Fruit fly (Drosophila melanogaster) S2 (cell line): Measurements from ENCODE around the gene ball.

Experiments used
- CG8478 ChIP-seq: fragments of >200 bp; optimal IDR thresholded peaks from 2 replicates; lab custom pipeline; 2018
- CTCF ChIP-seq, 2 experiments: fragments of >200 bp; optimal IDR thresholded peaks; 2 replicates each; lab custom pipeline; 2018

DNA sequence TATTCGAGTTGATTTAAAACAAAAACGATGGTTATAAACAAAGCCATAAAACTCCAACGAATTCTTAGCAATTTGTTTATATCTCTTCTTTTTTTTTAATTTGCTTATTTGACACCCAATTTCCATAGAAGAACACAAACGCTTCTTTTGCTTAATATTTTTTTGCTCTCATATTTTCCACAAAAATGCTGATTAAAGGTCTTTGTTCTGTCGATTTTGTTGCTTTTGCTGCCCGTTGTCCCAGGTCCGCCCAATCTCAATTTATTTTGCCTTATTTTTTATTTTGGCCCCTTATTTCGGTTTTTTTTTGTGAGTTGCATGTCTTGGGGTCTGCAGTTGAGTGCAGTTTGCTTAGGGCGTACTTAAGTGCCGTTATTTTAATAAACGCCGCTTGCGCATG is 39.4 kb upstream of the ball start:
- TF ChIP-seq CTCF (optimal IDR thresholded peaks at IDR 0.05; lab: Kevin White, UChicago) (no peak), CG8478 (lab: Kevin White, UChicago) (no peak)
